Worm (Caenorhabditis elegans): ENCODE measurements around the gene C32C4.16.

- TF ChIP-seq ama-1 (optimal IDR thresholded peaks at IDR 0.05): no peak
- no peak for TF ChIP-seq F13C5.2 (tag; optimal IDR thresholded peaks at IDR 0.05)
- no peak for TF ChIP-seq aly-1 (tag; optimal IDR thresholded peaks at IDR 0.05)
- TF ChIP-seq flt-1 (GFP tag; IDR thresholded peaks at IDR 0.05): no peak
- TF ChIP-seq scrt-1 (GFP tag; IDR thresholded peaks at IDR 0.05): no peak
- no peak for TF ChIP-seq tbx-11 (GFP tag; IDR thresholded peaks at IDR 0.05)
- no peak for TF ChIP-seq ceh-36 (tag; optimal IDR thresholded peaks at IDR 0.05)
- no peak for TF ChIP-seq ets-7 (tag; optimal IDR thresholded peaks at IDR 0.05)
- TF ChIP-seq B0310.2 (tag; optimal IDR thresholded peaks at IDR 0.05): no peak
- no peak for TF ChIP-seq pes-1 (GFP tag; IDR thresholded peaks at IDR 0.05)
- TF ChIP-seq hmbx-1 (tag; optimal IDR thresholded peaks at IDR 0.05): no peak
- no peak for TF ChIP-seq tra-4 (tag; optimal IDR thresholded peaks at IDR 0.05)
These were observed 37.4 kb downstream of the C32C4.16 start for ce11 chrV:10684748-10685147.
